Fruit fly (Drosophila melanogaster) whole organism, pupa: Measurements from ENCODE around the gene CG3961.

Source experiments
- CG10348 ChIP-seq: fragments of 200-800 bp; sonication (Bioruptor generic); IDR thresholded peaks from 2 replicates; pipeline ENCODE4 v1.3.6; 2022; ENCODE audit warnings: missing biosample characterization, missing genetic modification characterization
- CG12605 ChIP-seq: fragments of 200-800 bp; sonication (Bioruptor generic); IDR thresholded peaks from 2 replicates; pipeline ENCODE4 v1.3.6; 2022; ENCODE audit warnings: missing biosample characterization, missing genetic modification characterization
- CG13204 ChIP-seq: fragments of 200-800 bp; sonication (Bioruptor generic); optimal IDR thresholded peaks from 2 replicates; lab custom pipeline; 2018; ENCODE audit warnings: missing biosample characterization, mild to moderate bottlenecking, missing genetic modification characterization, moderate library complexity
- CG14655 ChIP-seq: fragments of 200-800 bp; sonication (Bioruptor generic); optimal IDR thresholded peaks from 3 replicates; lab custom pipeline; 2017; ENCODE audit warnings: mild to moderate bottlenecking, missing biosample characterization, missing genetic modification reagents, missing genetic modification characterization
- CG15710 ChIP-seq: fragments of 200-800 bp; sonication (Bioruptor generic); optimal IDR thresholded peaks from 2 replicates; lab custom pipeline; 2018; ENCODE audit warnings: missing biosample characterization, mild to moderate bottlenecking, missing genetic modification characterization, moderate library complexity
- CG17806 ChIP-seq: fragments of 200-800 bp; sonication (Bioruptor generic); optimal IDR thresholded peaks from 2 replicates; lab custom pipeline; 2018; ENCODE audit warnings: missing biosample characterization, mild to moderate bottlenecking, missing genetic modification characterization, moderate library complexity
- CG32121 ChIP-seq: fragments of 200-800 bp; sonication (Bioruptor generic); IDR thresholded peaks from 2 replicates; pipeline ENCODE4 v1.3.6; 2022; ENCODE audit warnings: missing biosample characterization, missing genetic modification characterization
- CG34367 ChIP-seq: fragments of 200-800 bp; sonication (Bioruptor generic); optimal IDR thresholded peaks from 2 replicates; lab custom pipeline; 2018; ENCODE audit warnings: missing biosample characterization, mild to moderate bottlenecking, missing genetic modification characterization
- CG4496 ChIP-seq: fragments of 200-800 bp; sonication (Bioruptor generic); IDR thresholded peaks from 3 replicates; pipeline ENCODE4 v1.3.6; 2022; ENCODE audit warnings: missing biosample characterization, missing genetic modification characterization
- CG8159 ChIP-seq: fragments of 200-800 bp; sonication (Bioruptor generic); optimal IDR thresholded peaks from 3 replicates; lab custom pipeline; 2018; ENCODE audit warnings: missing biosample characterization, mild to moderate bottlenecking, missing genetic modification characterization, moderate library complexity
- CG8301 ChIP-seq: fragments of 200-800 bp; sonication (Bioruptor generic); optimal IDR thresholded peaks from 2 replicates; lab custom pipeline; 2018; ENCODE audit warnings: missing biosample characterization, mild to moderate bottlenecking, missing genetic modification characterization
- CG9948 ChIP-seq: fragments of 200-800 bp; sonication (Bioruptor generic); optimal IDR thresholded peaks from 2 replicates; lab custom pipeline; 2018; ENCODE audit warnings: missing biosample characterization, mild to moderate bottlenecking, missing genetic modification characterization, moderate library complexity
- D1 ChIP-seq: fragments of 200-800 bp; sonication (Bioruptor generic); optimal IDR thresholded peaks from 2 replicates; lab custom pipeline; 2018; ENCODE audit warnings: missing biosample characterization, mild to moderate bottlenecking, missing genetic modification characterization, moderate library complexity
- EcR ChIP-seq: fragments of 200-800 bp; sonication (Bioruptor generic); optimal IDR thresholded peaks from 3 replicates; lab custom pipeline; 2019; ENCODE audit warnings: missing biosample characterization, missing genetic modification characterization, mild to moderate bottlenecking, moderate library complexity, missing genetic modification reagents
- Ets98B ChIP-seq: fragments of 200-800 bp; sonication (Bioruptor generic); IDR thresholded peaks from 2 replicates; pipeline ENCODE4 v1.3.6; 2022; ENCODE audit warnings: missing biosample characterization, missing genetic modification characterization
- Pif1A ChIP-seq: fragments of 200-800 bp; sonication (Bioruptor generic); optimal IDR thresholded peaks from 3 replicates; lab custom pipeline; 2016; ENCODE audit warnings: missing biosample characterization, missing genetic modification characterization
- Pif1B ChIP-seq: fragments of 200-800 bp; sonication (Bioruptor generic); optimal IDR thresholded peaks from 3 replicates; lab custom pipeline; 2016; ENCODE audit warnings: missing biosample characterization, missing genetic modification characterization
- Snoo ChIP-seq: fragments of 200-800 bp; sonication (Bioruptor generic); optimal IDR thresholded peaks from 3 replicates; lab custom pipeline; 2017; ENCODE audit warnings: missing biosample characterization, mild to moderate bottlenecking, missing genetic modification characterization, inconsistent platforms
- fd96Ca ChIP-seq: fragments of 200-800 bp; sonication (Bioruptor generic); IDR thresholded peaks from 3 replicates; pipeline ENCODE4 v1.3.6; 2022; ENCODE audit warnings: missing biosample characterization, missing genetic modification characterization
- gl ChIP-seq: fragments of 200-800 bp; sonication (Bioruptor generic); optimal IDR thresholded peaks from 2 replicates; lab custom pipeline; 2018; ENCODE audit warnings: missing biosample characterization, mild to moderate bottlenecking, missing genetic modification characterization
- rn ChIP-seq: fragments of 200-800 bp; sonication (Bioruptor generic); IDR thresholded peaks from 2 replicates; pipeline ENCODE4 v1.3.6; 2022; ENCODE audit warnings: missing biosample characterization, missing genetic modification characterization

CG3961 gene

dm6 chr3L:18854412-18854811 is 35.9 kb downstream of the CG3961 start:
- no peak for TF ChIP-seq CG34367 (tag; lab: Kevin White, UChicago)
- TF ChIP-seq CG8159 (tag; lab: Kevin White, UChicago), result no peak
- no peak for TF ChIP-seq CG4496
- no peak for TF ChIP-seq CG32121

- TF ChIP-seq CG32121 (no peak), CG4496 (no peak), fd96Ca (no peak), Pif1A (GFP tag; lab: Kevin White, UChicago) (no peak), D1 (tag; lab: Kevin White, UChicago) (no peak), Ets98B (no peak), Pif1B (GFP tag; lab: Kevin White, UChicago) (no peak), CG17806 (tag; lab: Kevin White, UChicago) (no peak), CG34367 (tag; lab: Kevin White, UChicago) (no peak), CG15710 (tag; lab: Kevin White, UChicago) (no peak), gl (tag; lab: Kevin White, UChicago) (no peak), CG9948 (tag; lab: Kevin White, UChicago) (no peak), CG10348 (GFP tag; lab: Robert Waterston, UW) (no peak), CG8159 (tag; lab: Kevin White, UChicago) (no peak), EcR (GFP tag; lab: Kevin White, UChicago) (no peak), CG8301 (no peak), rn (GFP tag; lab: Robert Waterston, UW) (no peak), CG12605 (no peak), Snoo (tag; lab: Kevin White, UChicago) (no peak)
Observed at dm6 chr3L:18853439-18853838, 36.8 kb downstream of the CG3961 start.

dm6 chr3L:18852223-18852622 is 38.1 kb downstream of the CG3961 start:
- no peak for TF ChIP-seq CG32121
- no peak for TF ChIP-seq CG4496
- TF ChIP-seq CG10348 (GFP tag; lab: Robert Waterston, UW), result no peak
- no peak for TF ChIP-seq CG8159 (tag; lab: Kevin White, UChicago)
- no peak for TF ChIP-seq Pif1B (GFP tag; lab: Kevin White, UChicago)
- TF ChIP-seq CG17806 (tag; lab: Kevin White, UChicago), result no peak
- TF ChIP-seq CG15710 (tag; lab: Kevin White, UChicago), result no peak
- TF ChIP-seq rn (GFP tag; lab: Robert Waterston, UW), result no peak
- TF ChIP-seq CG34367 (tag; lab: Kevin White, UChicago), result no peak

dm6 chr3L:18848436-18848835 is 41.8 kb downstream of the CG3961 start:
- no peak for TF ChIP-seq CG8159 (tag; lab: Kevin White, UChicago)
- no peak for TF ChIP-seq gl (tag; lab: Kevin White, UChicago)
- TF ChIP-seq Pif1B (GFP tag; lab: Kevin White, UChicago), result no peak
- TF ChIP-seq EcR (GFP tag; lab: Kevin White, UChicago), result no peak
- TF ChIP-seq fd96Ca, result no peak
- no peak for TF ChIP-seq CG13204 (GFP tag; lab: Kevin White, UChicago)
- TF ChIP-seq CG9948 (tag; lab: Kevin White, UChicago), result peak; percentile 14
- TF ChIP-seq CG8301, result no peak
- no peak for TF ChIP-seq CG34367 (tag; lab: Kevin White, UChicago)
- no peak for TF ChIP-seq CG4496
- no peak for TF ChIP-seq CG17806 (tag; lab: Kevin White, UChicago)
- TF ChIP-seq CG14655 (GFP tag; lab: Kevin White, UChicago), result peak; percentile 53
- TF ChIP-seq Pif1A (GFP tag; lab: Kevin White, UChicago), result peak; percentile 40
- TF ChIP-seq rn (GFP tag; lab: Robert Waterston, UW), result no peak
- no peak for TF ChIP-seq Ets98B
- no peak for TF ChIP-seq CG32121
- peak; percentile 13 for TF ChIP-seq Snoo (tag; lab: Kevin White, UChicago)
- TF ChIP-seq CG12605, result no peak
- peak; percentile 94 for TF ChIP-seq D1 (tag; lab: Kevin White, UChicago)
- TF ChIP-seq CG10348 (GFP tag; lab: Robert Waterston, UW), result no peak
- no peak for TF ChIP-seq CG15710 (tag; lab: Kevin White, UChicago)

dm6 chr3L:18846272-18846741 is 44.0 kb downstream of the CG3961 start:
- TF ChIP-seq CG13204 (GFP tag; lab: Kevin White, UChicago) (no peak), CG8159 (tag; lab: Kevin White, UChicago) (peak; percentile 61), Pif1B (GFP tag; lab: Kevin White, UChicago) (peak; percentile 3), D1 (tag; lab: Kevin White, UChicago) (peak; percentile 70)

dm6 chr3L:18846233-18846271 is 44.2 kb downstream of the CG3961 start, which contains the start of gene Indy:
Indy (minus strand) TSS chr3L:18846267.
- no peak for TF ChIP-seq CG17806 (tag; lab: Kevin White, UChicago)
- TF ChIP-seq CG9948 (tag; lab: Kevin White, UChicago), result no peak
- TF ChIP-seq CG13204 (GFP tag; lab: Kevin White, UChicago), result no peak
- no peak for TF ChIP-seq CG32121
- no peak for TF ChIP-seq gl (tag; lab: Kevin White, UChicago)
- no peak for TF ChIP-seq Ets98B
- TF ChIP-seq, all 21 proteins: peak for 0

- TF ChIP-seq CG8301, result no peak
- TF ChIP-seq Snoo (tag; lab: Kevin White, UChicago), result no peak
- TF ChIP-seq gl (tag; lab: Kevin White, UChicago), result no peak
- no peak for TF ChIP-seq CG10348 (GFP tag; lab: Robert Waterston, UW)
- no peak for TF ChIP-seq CG32121
- no peak for TF ChIP-seq CG34367 (tag; lab: Kevin White, UChicago)
- no peak for TF ChIP-seq D1 (tag; lab: Kevin White, UChicago)
- TF ChIP-seq fd96Ca, result no peak
- no peak for TF ChIP-seq CG4496
- no peak for TF ChIP-seq rn (GFP tag; lab: Robert Waterston, UW)
- TF ChIP-seq Pif1A (GFP tag; lab: Kevin White, UChicago), result no peak
- no peak for TF ChIP-seq CG9948 (tag; lab: Kevin White, UChicago)
- TF ChIP-seq EcR (GFP tag; lab: Kevin White, UChicago), result no peak
- no peak for TF ChIP-seq CG13204 (GFP tag; lab: Kevin White, UChicago)
- no peak for TF ChIP-seq Ets98B
- no peak for TF ChIP-seq CG12605
- TF ChIP-seq, all 21 proteins: peak for 0
Observed at dm6 chr3L:18845833-18846232, 44.5 kb downstream of the CG3961 start.
